Worm (Caenorhabditis elegans): ENCODE results near the gene F56C3.3.

- TF ChIP-seq nfya-2 (GFP tag; IDR thresholded peaks at IDR 0.05) (no peak), let-526 (GFP tag; IDR thresholded peaks at IDR 0.05) (no peak)
Observed at ce11 chrX:1367416-1367815, 9.2 kb upstream of the F56C3.3 start, which contains the start of gene dgn-2.
